Worm (Caenorhabditis elegans): Measurements from ENCODE around the gene T22D1.5.

T22D1.5 gene

ce11 chrIV:6951259-6951658, 47.5 kb downstream of the T22D1.5 start:
- no peak for TF ChIP-seq fos-1 (tag; optimal IDR thresholded peaks at IDR 0.05)
- no peak for TF ChIP-seq snpc-1.2 (GFP tag; IDR thresholded peaks at IDR 0.05)
- TF ChIP-seq daf-16 (GFP tag; optimal IDR thresholded peaks at IDR 0.05) = no peak
- TF ChIP-seq daf-16 (tag; optimal IDR thresholded peaks at IDR 0.05) = no peak
- TF ChIP-seq jun-1 (tag; optimal IDR thresholded peaks at IDR 0.05) = no peak
- TF ChIP-seq zag-1 (tag; optimal IDR thresholded peaks at IDR 0.05) = no peak
- TF ChIP-seq zfp-3 (GFP tag; conservative IDR thresholded peaks at IDR 0.05) = no peak
- no peak for TF ChIP-seq F10B5.3 (tag; optimal IDR thresholded peaks at IDR 0.05)
- TF ChIP-seq R02D3.7 (tag; optimal IDR thresholded peaks at IDR 0.05) = no peak
- TF ChIP-seq mes-2 (tag; optimal IDR thresholded peaks at IDR 0.05; ENCODE audit: poor library complexity, severe bottlenecking) = no peak
- no peak for TF ChIP-seq mxl-2 (GFP tag; conservative IDR thresholded peaks at IDR 0.05)
- TF ChIP-seq ceh-28 (tag; optimal IDR thresholded peaks at IDR 0.05) = no peak
- no peak for TF ChIP-seq dmd-8 (GFP tag; IDR thresholded peaks at IDR 0.05)
- no peak for TF ChIP-seq hlh-11 (tag; optimal IDR thresholded peaks at IDR 0.05)
- TF ChIP-seq ctbp-1 (GFP tag; IDR thresholded peaks at IDR 0.05) = no peak
- TF ChIP-seq T26A8.4 (GFP tag; IDR thresholded peaks at IDR 0.05) = no peak
- TF ChIP-seq lin-29 (GFP tag; IDR thresholded peaks at IDR 0.05) = no peak
- no peak for TF ChIP-seq rbr-2 (tag; optimal IDR thresholded peaks at IDR 0.05)
- TF ChIP-seq ceh-32 (tag; optimal IDR thresholded peaks at IDR 0.05; ENCODE audit: poor library complexity) = no peak
- TF ChIP-seq unc-62 (GFP tag; optimal IDR thresholded peaks at IDR 0.05 in 1 of 2) = no peak
- TF ChIP-seq unc-62 (tag; optimal IDR thresholded peaks at IDR 0.05) = no peak

DNA sequence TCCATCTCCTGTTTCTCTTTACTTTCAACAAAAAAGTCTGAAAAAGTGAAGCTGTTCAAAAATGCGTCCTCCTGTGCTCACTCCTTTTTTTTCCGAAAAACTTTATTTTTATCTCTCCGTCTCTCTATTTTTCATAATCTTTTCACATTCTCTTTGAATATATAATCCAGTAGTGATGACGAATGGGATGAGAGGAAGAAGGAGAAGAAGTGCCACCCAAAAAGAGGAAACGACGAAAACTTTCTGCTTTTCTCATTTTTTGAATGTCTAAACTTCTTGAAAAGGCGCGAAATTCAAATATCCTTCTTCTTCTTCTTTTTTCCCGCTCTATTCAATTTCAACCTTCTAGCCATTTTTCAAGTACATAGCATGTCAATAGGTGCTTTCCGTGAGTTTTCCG, 50.9 kb downstream of the T22D1.5 start:
- TF ChIP-seq ztf-11 (tag; optimal IDR thresholded peaks at IDR 0.05) (no peak), ces-1 (GFP tag; optimal IDR thresholded peaks at IDR 0.05) (no peak), hlh-30 (tag; optimal IDR thresholded peaks at IDR 0.05; ENCODE audit: insufficient read depth) (no peak), lsy-2 (tag; optimal IDR thresholded peaks at IDR 0.05) (peak in 1 of 2 experiments; percentile 0), ctbp-1 (GFP tag; IDR thresholded peaks at IDR 0.05) (0 out of 2 replicates have a peak, but pooled peaks have one; percentile 35), lim-7 (GFP tag; IDR thresholded peaks at IDR 0.05) (no peak), fkh-10 (GFP tag; optimal IDR thresholded peaks at IDR 0.05) (peak; percentile 96), F26F4.8 (GFP tag; conservative IDR thresholded peaks at IDR 0.05) (no peak), attf-4 (tag; optimal IDR thresholded peaks at IDR 0.05) (no peak), nhr-25 (tag; optimal IDR thresholded peaks at IDR 0.05; ENCODE audit: borderline replicate concordance, insufficient read depth) (no peak), lin-29 (GFP tag; IDR thresholded peaks at IDR 0.05) (no peak), aha-1 (tag) (peak; percentile 40), ceh-82 (tag; optimal IDR thresholded peaks at IDR 0.05) (no peak), unc-62 (GFP tag; optimal IDR thresholded peaks at IDR 0.05 in 1 of 2) (peak in 1 of 2 experiments; percentile 54), unc-62 (tag; optimal IDR thresholded peaks at IDR 0.05) (no peak)
